Worm (Caenorhabditis elegans): ENCODE measurements around the gene Y75B8A.19.

Gene Y75B8A.19

DNA sequence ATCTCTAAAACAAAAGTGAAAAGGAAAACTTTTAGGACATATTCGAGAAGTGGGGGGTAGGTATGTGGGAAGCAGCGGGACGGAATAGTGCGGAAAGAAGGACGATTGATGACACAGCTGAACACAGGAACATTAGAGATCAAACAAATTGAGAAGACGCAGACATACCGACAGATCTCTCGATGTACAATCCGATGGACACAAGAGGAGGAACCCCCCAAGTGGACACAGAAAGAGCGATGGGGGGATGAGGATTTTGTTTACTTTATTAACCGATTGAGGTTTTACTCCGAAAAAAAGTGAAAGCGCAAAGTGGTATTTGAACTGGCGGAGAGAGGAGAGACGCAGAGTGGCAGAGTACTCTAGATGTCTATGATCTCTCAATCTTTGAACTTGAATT lies 48.3 kb upstream of the Y75B8A.19 start (continued):
- TF ChIP-seq sdc-2 (tag; optimal IDR thresholded peaks at IDR 0.05) (no peak), pha-2 (tag; optimal IDR thresholded peaks at IDR 0.05) (no peak), fax-1 (tag; optimal IDR thresholded peaks at IDR 0.05) (no peak), F13H6.1 (tag; optimal IDR thresholded peaks at IDR 0.05) (no peak), hlh-8 (tag; optimal IDR thresholded peaks at IDR 0.05) (no peak), tbx-2 (tag; optimal IDR thresholded peaks at IDR 0.05) (peak; percentile 42), ceh-9 (tag; optimal IDR thresholded peaks at IDR 0.05) (no peak), hlh-30 (tag; optimal IDR thresholded peaks at IDR 0.05; ENCODE audit: insufficient read depth) (no peak), unc-55 (GFP tag; optimal IDR thresholded peaks at IDR 0.05) (no peak), lim-6 (tag; optimal IDR thresholded peaks at IDR 0.05) (no peak), nhr-232 (tag; optimal IDR thresholded peaks at IDR 0.05) (no peak), lin-11 (tag; optimal IDR thresholded peaks at IDR 0.05) (no peak), ets-4 (tag; optimal IDR thresholded peaks at IDR 0.05) (no peak), elt-2 (tag; optimal IDR thresholded peaks at IDR 0.05) (no peak), ceh-34 (tag; optimal IDR thresholded peaks at IDR 0.05) (peak; percentile 23), pag-3 (tag; optimal IDR thresholded peaks at IDR 0.05; ENCODE audit: borderline replicate concordance) (no peak), pqm-1 (tag; optimal IDR thresholded peaks at IDR 0.05) (no peak), madf-2 (tag; optimal IDR thresholded peaks at IDR 0.05) (no peak), rnt-1 (tag; optimal IDR thresholded peaks at IDR 0.05) (no peak), pros-1 (tag; optimal IDR thresholded peaks at IDR 0.05) (no peak)

DNA sequence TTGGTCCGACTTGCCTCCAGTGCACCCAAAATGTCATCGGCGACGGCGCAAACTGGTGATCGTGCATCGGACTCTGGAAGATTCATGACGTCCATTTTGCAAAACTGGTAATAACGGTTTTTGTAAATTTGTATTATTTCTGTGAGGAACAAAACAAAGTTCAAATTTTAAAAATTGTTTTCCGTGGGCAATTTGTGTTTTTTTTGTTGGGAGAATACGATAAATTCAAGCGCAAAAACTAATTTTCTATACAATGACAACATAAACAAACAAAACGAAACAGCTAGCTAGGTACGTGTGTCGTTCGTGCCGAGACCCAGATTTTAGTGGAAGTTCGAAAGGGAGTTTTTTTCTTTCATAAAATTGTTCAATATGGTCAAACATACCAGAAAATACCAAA lies 43.5 kb upstream of the Y75B8A.19 start, which contains the start of gene Y75B8A.10:
Gene Y75B8A.10, minus strand, starts transcription at position 101 of the 400 bp plus-strand sequence.
- TF ChIP-seq pat-9 (tag; optimal IDR thresholded peaks at IDR 0.05) (no peak), ceh-2 (tag; optimal IDR thresholded peaks at IDR 0.05) (no peak), ceh-30 (tag; optimal IDR thresholded peaks at IDR 0.05) (no peak)

DNA sequence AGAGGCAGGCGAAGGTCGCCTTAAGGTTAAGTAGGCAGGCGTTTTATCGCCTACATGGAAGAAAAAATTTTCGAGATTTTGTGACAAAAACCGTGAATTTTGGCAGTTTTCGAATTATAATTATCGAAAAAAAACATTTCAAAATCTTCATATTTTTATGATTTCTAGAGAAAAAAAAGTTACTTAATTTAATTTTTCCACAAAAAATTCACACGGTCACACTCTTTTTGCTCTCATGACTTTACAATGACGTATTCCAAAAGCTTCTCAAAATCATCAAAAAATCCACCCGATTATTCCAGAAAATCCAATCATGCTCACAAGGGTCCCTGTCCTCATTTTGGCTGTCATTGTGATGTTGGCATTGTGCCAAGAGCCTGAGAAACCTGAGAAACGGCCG lies 40.3 kb upstream of the Y75B8A.19 start, which contains the start of gene lury-1:
Gene lury-1, plus strand, starts transcription at position 301 of the 400 bp plus-strand sequence.
- TF ChIP-seq ceh-45 (GFP tag; IDR thresholded peaks at IDR 0.05) (no peak), ceh-48 (tag; optimal IDR thresholded peaks at IDR 0.05) (no peak), pag-3 (tag; optimal IDR thresholded peaks at IDR 0.05; ENCODE audit: borderline replicate concordance) (no peak), ceh-22 (tag; optimal IDR thresholded peaks at IDR 0.05) (no peak), ama-1 (optimal IDR thresholded peaks at IDR 0.05) (no peak), unc-3 (GFP tag; conservative IDR thresholded peaks at IDR 0.05) (no peak), unc-3 (tag; optimal IDR thresholded peaks at IDR 0.05) (no peak)

DNA sequence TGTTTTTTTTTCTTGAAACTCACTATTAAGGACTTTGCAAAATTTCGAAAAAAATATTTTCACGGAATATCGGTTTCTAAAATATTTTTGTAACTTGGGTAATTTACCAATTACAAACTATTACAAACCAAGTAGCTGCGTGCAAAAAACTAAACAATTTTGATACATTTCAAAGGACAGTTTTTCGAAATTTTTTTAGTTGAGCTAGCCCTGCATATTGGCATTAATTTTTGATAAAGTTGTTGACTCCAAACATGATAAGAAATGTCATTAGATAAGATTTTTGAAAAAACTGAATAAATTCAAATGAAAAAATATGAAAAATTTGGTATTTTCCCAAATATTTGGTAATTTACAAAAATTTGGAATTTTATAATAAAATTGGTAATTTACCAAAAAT lies 38.2 kb upstream of the Y75B8A.19 start:
- TF ChIP-seq pros-1 (tag; optimal IDR thresholded peaks at IDR 0.05) (no peak), unc-55 (GFP tag; optimal IDR thresholded peaks at IDR 0.05) (no peak), fax-1 (tag; optimal IDR thresholded peaks at IDR 0.05) (no peak), ceh-6 (GFP tag; optimal IDR thresholded peaks at IDR 0.05) (no peak), tbx-7 (tag; optimal IDR thresholded peaks at IDR 0.05) (no peak), pha-2 (tag; optimal IDR thresholded peaks at IDR 0.05) (no peak), ceh-31 (tag; optimal IDR thresholded peaks at IDR 0.05) (no peak), K02D7.2 (tag; optimal IDR thresholded peaks at IDR 0.05) (no peak), Y22D7AL.16 (tag; optimal IDR thresholded peaks at IDR 0.05) (no peak), C38D4.7 (GFP tag; optimal IDR thresholded peaks at IDR 0.05) (no peak), elt-2 (tag; optimal IDR thresholded peaks at IDR 0.05) (no peak), nhr-11 (tag; optimal IDR thresholded peaks at IDR 0.05) (no peak), ahr-1 (tag; optimal IDR thresholded peaks at IDR 0.05) (no peak), che-1 (tag; optimal IDR thresholded peaks at IDR 0.05) (no peak), lin-11 (tag; optimal IDR thresholded peaks at IDR 0.05) (no peak), hlh-13 (GFP tag; optimal IDR thresholded peaks at IDR 0.05) (no peak), ceh-48 (tag; optimal IDR thresholded peaks at IDR 0.05) (no peak)

Measured in whole organism, late embryonic.